Worm (Caenorhabditis elegans) whole organism, L4/young adult: ENCODE data around the gene F01F1.3.

Experiments
- W03F9.2 ChIP-seq: fragments of 150-350 bp; optimal IDR thresholded peaks from 2 replicates; lab custom pipeline; 2014; ENCODE audit warnings: missing biosample characterization, missing genetic modification characterization
- dao-5 ChIP-seq: sonication (generic microtip); optimal IDR thresholded peaks from 2 replicates; lab custom pipeline; 2016; ENCODE audit warnings: missing genotype, missing genetic modification characterization, moderate library complexity, missing compliant biosample characterization
- him-1 ChIP-seq: sonication (generic microtip); optimal IDR thresholded peaks from 2 replicates; lab custom pipeline; 2016; ENCODE audit warnings: missing genotype, missing genetic modification reagents, missing genetic modification characterization, missing compliant biosample characterization

DNA sequence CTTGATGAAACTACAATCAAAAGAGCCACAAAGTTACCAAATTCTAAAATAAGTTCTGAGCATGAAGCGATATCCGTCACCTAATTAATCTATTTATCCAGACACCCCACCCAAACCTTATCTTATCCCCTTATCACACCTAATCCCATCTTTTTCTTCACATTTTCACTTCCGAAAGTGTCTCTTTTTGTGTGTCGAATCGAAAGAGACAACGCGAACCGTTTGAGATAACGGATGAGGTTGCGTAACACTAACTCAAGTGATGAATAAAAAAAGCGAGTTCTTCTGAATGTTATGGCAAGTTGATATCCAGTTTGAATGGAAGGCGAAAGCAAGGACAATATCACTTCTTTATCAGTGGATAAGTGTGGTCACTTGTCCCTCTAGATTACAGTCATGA, 11.8 kb downstream of the F01F1.3 start:
- TF ChIP-seq him-1 (tag; lab: Kevin White, UChicago) = no peak
- no peak for TF ChIP-seq W03F9.2 (tag; lab: Kevin White, UChicago)
- TF ChIP-seq dao-5 (tag; lab: Kevin White, UChicago) = no peak
